Worm (Caenorhabditis elegans): Measurements from ENCODE around the gene apm-3.

apm-3 gene

DNA sequence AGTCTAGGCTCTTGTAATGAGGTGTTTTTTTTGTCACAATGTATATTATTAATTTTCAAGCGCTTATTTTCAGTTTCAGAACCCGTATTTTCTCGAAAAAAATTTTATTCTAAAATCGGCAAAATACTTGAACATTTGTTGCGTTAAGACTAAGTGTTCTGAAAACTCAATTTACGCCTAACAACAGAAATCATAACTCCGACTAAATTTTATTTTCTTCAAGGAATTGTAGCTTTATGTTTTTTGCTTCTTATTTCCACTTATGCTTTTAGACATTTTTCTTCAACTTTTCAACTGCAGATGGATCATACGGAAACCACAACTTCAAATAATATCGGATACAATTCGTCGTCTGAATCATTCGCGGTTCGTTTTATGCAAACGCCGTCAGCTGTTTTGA is 21.3 kb upstream of the apm-3 start, which contains the start of gene F35H12.1:
F35H12.1 (plus strand) TSS at position 301 of the 400 bp plus-strand sequence.
- no peak for TF ChIP-seq nhr-19 (GFP tag; conservative IDR thresholded peaks at IDR 0.05)
- no peak for TF ChIP-seq efl-3 (GFP tag; optimal IDR thresholded peaks at IDR 0.05)
- TF ChIP-seq rnt-1 (tag; optimal IDR thresholded peaks at IDR 0.05): no peak
- TF ChIP-seq aly-2 (tag; optimal IDR thresholded peaks at IDR 0.05): no peak
- TF ChIP-seq lin-39 (tag; optimal IDR thresholded peaks at IDR 0.05): no peak
- no peak for TF ChIP-seq efl-1 (optimal IDR thresholded peaks at IDR 0.05)
- no peak for TF ChIP-seq efl-1 (GFP tag; optimal IDR thresholded peaks at IDR 0.05 in 1 of 2)
- TF ChIP-seq sptf-1 (tag; optimal IDR thresholded peaks at IDR 0.05): no peak

DNA sequence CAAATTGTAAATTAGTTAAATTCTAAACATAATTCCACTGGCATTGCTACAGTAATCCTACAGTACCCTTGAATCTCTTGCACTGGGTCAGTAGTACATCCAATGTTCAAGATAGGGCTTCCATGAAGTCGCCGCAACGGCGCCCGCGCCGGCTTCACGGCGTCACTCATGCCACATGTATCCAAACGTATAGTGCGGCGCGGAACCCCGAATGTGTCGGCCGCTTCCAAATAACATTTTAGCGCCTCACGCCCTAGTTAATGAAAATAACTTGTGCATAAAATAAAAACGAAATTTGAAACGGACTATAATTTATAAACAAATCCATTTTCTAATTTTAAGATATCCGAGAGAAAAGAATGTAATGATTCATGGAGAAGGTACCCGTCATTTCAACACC is 18.8 kb upstream of the apm-3 start:
- TF ChIP-seq vab-15 (tag; optimal IDR thresholded peaks at IDR 0.05) (no peak), ets-5 (GFP tag; IDR thresholded peaks at IDR 0.05) (no peak), snpc-4 (tag; optimal IDR thresholded peaks at IDR 0.05) (peak; percentile 87), elt-3 (tag; optimal IDR thresholded peaks at IDR 0.05) (no peak), hlh-17 (GFP tag; optimal IDR thresholded peaks at IDR 0.05; ENCODE audit: borderline replicate concordance) (peak; percentile 22), ceh-90 (tag; optimal IDR thresholded peaks at IDR 0.05) (no peak), alr-1 (tag; optimal IDR thresholded peaks at IDR 0.05; ENCODE audit: borderline replicate concordance) (no peak)

DNA sequence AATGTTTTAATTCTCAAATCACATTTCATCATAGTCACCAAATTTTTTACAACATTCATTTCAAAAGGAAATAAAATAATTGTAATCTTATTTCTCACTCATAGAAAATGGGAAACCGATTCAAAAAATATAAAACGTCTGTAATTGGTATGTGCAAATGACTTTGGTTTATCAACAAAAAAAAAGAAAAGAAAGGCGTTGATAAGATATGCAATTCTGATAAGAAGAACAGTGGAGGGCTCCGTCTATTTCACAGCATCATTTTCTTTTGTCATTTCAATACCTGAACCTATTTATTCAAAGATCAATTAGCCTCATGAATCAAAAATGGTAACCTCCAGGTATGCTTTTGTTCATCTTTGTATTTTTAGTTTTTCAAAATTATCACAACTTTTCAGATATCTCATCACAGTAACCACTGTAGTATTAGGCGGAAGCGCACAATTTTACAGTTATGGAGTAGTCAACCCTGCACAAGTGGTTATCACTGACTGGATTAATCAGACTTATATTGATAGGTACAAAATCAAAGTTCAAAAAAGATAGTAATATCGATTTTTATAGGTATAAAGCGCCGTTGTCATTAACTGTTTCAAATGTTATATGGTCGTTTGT is 16.4 kb upstream of the apm-3 start, which contains the start of gene F53H8.3:
F53H8.3 (plus strand) TSS at position 275 of the 615 bp plus-strand sequence.
- TF ChIP-seq elt-2 (tag; optimal IDR thresholded peaks at IDR 0.05) (peak; percentile 87), nhr-84 (tag; optimal IDR thresholded peaks at IDR 0.05) (no peak)

DNA sequence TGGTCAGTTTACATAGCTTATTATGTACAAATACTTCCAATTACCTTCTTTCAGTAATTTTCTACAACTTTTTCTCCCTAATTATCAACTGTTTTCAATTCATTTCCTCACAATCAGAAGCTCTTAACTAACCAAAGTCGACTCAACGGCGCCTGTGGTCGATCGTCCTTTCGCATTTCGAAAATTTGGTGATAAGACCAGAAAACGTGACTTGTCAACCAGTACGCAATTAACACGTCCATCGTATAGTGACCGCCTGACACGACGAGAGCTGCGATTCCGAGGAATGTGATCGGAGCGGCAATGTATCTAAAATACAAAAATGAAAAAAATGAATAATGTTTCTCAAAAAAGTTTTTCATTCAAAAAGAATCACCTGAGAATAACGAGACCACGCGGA is 9.1 kb upstream of the apm-3 start:
- TF ChIP-seq C16A3.4 (tag; optimal IDR thresholded peaks at IDR 0.05) (no peak), efl-1 (optimal IDR thresholded peaks at IDR 0.05) (no peak), efl-1 (GFP tag; optimal IDR thresholded peaks at IDR 0.05 in 1 of 2) (peak in 1 of 2 experiments; percentile 91), lin-35 (GFP tag; optimal IDR thresholded peaks at IDR 0.05) (peak in 1 of 2 experiments; percentile 49), nhr-20 (tag; optimal IDR thresholded peaks at IDR 0.05) (peak; percentile 5), lsy-2 (tag; optimal IDR thresholded peaks at IDR 0.05) (no peak), elt-2 (tag; optimal IDR thresholded peaks at IDR 0.05) (peak; percentile 72)

DNA sequence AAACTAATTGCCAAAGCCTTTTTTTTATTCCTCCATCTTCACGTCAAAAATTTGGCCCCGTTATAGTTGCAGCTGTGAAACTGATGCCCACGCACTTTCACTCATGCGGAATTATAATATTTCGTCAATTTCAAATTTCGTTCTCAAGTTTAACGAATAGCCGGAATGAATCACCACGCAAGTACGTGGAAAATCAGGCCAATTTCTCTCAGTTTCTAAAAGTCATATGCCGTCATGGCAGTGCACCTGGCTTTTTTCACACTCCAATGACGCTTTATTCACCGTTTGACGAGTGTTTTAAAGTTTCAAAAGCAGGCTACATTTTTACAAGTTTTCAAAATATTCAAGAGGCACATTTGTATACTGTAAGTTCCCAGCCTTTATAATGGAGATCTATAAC is 6.9 kb upstream of the apm-3 start:
- TF ChIP-seq ets-5 (GFP tag; IDR thresholded peaks at IDR 0.05): no peak
- TF ChIP-seq nhr-71 (tag; optimal IDR thresholded peaks at IDR 0.05): peak; percentile 20
- no peak for TF ChIP-seq elt-2 (tag; optimal IDR thresholded peaks at IDR 0.05)
- TF ChIP-seq hlh-4 (tag; optimal IDR thresholded peaks at IDR 0.05): peak; percentile 6
- TF ChIP-seq irx-1 (tag; optimal IDR thresholded peaks at IDR 0.05): no peak
- TF ChIP-seq lin-13 (GFP tag; optimal IDR thresholded peaks at IDR 0.05): no peak
- no peak for TF ChIP-seq nhr-84 (tag; optimal IDR thresholded peaks at IDR 0.05)
- TF ChIP-seq nhr-28 (tag; optimal IDR thresholded peaks at IDR 0.05): no peak
- TF ChIP-seq lir-3 (tag; optimal IDR thresholded peaks at IDR 0.05; ENCODE audit: poor library complexity): no peak
- TF ChIP-seq fkh-8 (tag; optimal IDR thresholded peaks at IDR 0.05): peak; percentile 73
- TF ChIP-seq nhr-85 (tag): peak; percentile 8
- TF ChIP-seq ama-1 (optimal IDR thresholded peaks at IDR 0.05): no peak
- peak; percentile 19 for TF ChIP-seq nhr-47 (tag; optimal IDR thresholded peaks at IDR 0.05)
- no peak for TF ChIP-seq nhr-77 (tag; optimal IDR thresholded peaks at IDR 0.05)

DNA sequence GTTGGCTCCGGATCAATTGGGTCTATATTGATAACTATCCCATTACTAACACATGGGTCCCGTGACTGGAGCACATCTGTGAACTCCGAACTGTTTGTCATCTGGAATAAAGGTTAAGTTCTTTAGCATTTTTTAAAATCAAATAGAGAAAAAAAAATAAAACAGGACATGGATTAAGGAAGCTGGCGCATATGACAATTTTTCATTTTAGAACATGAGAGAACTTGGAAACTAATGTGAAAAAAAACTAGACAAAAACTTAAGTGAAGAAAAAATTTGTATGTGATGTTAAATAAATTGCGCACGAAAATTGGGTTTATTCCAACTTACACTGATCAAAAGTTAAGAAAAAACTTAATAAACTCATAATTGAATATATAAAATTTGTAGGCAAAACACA is 6.0 kb upstream of the apm-3 start, which contains the start of gene sms-2:
sms-2 (minus strand) TSS at position 101 of the 400 bp plus-strand sequence.
- no peak for TF ChIP-seq sup-37 (GFP tag; optimal IDR thresholded peaks at IDR 0.05)
- no peak for TF ChIP-seq tlp-1 (tag; optimal IDR thresholded peaks at IDR 0.05)
- no peak for TF ChIP-seq ceh-8 (GFP tag; optimal IDR thresholded peaks at IDR 0.05)
- TF ChIP-seq nhr-20 (tag; optimal IDR thresholded peaks at IDR 0.05): no peak
- TF ChIP-seq mdl-1 (tag; optimal IDR thresholded peaks at IDR 0.05): no peak
- no peak for TF ChIP-seq lin-35 (GFP tag; optimal IDR thresholded peaks at IDR 0.05)
- TF ChIP-seq efl-1 (optimal IDR thresholded peaks at IDR 0.05): no peak
- no peak for TF ChIP-seq efl-1 (GFP tag; optimal IDR thresholded peaks at IDR 0.05 in 1 of 2)
- no peak for TF ChIP-seq nhr-77 (tag; optimal IDR thresholded peaks at IDR 0.05)
- no peak for TF ChIP-seq ztf-11 (tag; optimal IDR thresholded peaks at IDR 0.05)
- TF ChIP-seq lin-39 (tag; optimal IDR thresholded peaks at IDR 0.05): no peak
- TF ChIP-seq nhr-47 (tag; optimal IDR thresholded peaks at IDR 0.05): no peak
- TF ChIP-seq nhr-71 (tag; optimal IDR thresholded peaks at IDR 0.05): no peak
- TF ChIP-seq lsy-2 (tag; optimal IDR thresholded peaks at IDR 0.05): no peak
- no peak for TF ChIP-seq isw-1 (GFP tag; IDR thresholded peaks at IDR 0.05)
- no peak for TF ChIP-seq egl-13 (tag; optimal IDR thresholded peaks at IDR 0.05)
